Fruit fly (Drosophila melanogaster) whole organism, prepupa: Measurements from ENCODE around the gene GstD8.

Experiments
- Blimp-1 ChIP-seq: fragments of 200-800 bp; sonication (Bioruptor generic); optimal IDR thresholded peaks from 3 replicates; lab custom pipeline; 2017; ENCODE audit warnings: missing biosample characterization, missing genetic modification characterization, mild to moderate bottlenecking, moderate library complexity, missing genetic modification reagents
- CG10669 ChIP-seq: fragments of 200-800 bp; sonication (Bioruptor generic); optimal IDR thresholded peaks from 3 replicates; lab custom pipeline; 2018; ENCODE audit warnings: missing biosample characterization, mild to moderate bottlenecking, missing genetic modification characterization, moderate library complexity
- CG11294 ChIP-seq: fragments of 200-800 bp; sonication (Bioruptor generic); IDR thresholded peaks from 2 replicates; pipeline ENCODE4 v1.3.6; 2022; ENCODE audit warnings: missing biosample characterization, missing genetic modification characterization
- CG11762 ChIP-seq: fragments of 200-800 bp; sonication (Bioruptor generic); optimal IDR thresholded peaks from 3 replicates; lab custom pipeline; 2016; ENCODE audit warnings: missing biosample characterization, missing genetic modification characterization; ENCODE audit not compliant: insufficient read depth
- CG11902 ChIP-seq: fragments of 200-800 bp; sonication (Bioruptor generic); optimal IDR thresholded peaks from 3 replicates; lab custom pipeline; 2016; ENCODE audit warnings: missing biosample characterization, missing genetic modification characterization
- CG1621 ChIP-seq: fragments of 200-800 bp; sonication (Bioruptor generic); optimal IDR thresholded peaks from 3 replicates; lab custom pipeline; 2018; ENCODE audit warnings: missing biosample characterization, mild to moderate bottlenecking, missing genetic modification characterization
- CG16779 ChIP-seq: fragments of 200-800 bp; sonication (Bioruptor generic); optimal IDR thresholded peaks from 3 replicates; lab custom pipeline; 2017; ENCODE audit warnings: missing biosample characterization, mild to moderate bottlenecking, missing genetic modification characterization
- CG3032 ChIP-seq: fragments of 200-800 bp; optimal IDR thresholded peaks from 2 replicates; lab custom pipeline; 2019; ENCODE audit warnings: missing biosample characterization, mild to moderate bottlenecking, missing genetic modification characterization, moderate library complexity
- CG31627 ChIP-seq: fragments of 200-800 bp; sonication (Bioruptor generic); optimal IDR thresholded peaks from 3 replicates; lab custom pipeline; 2016; ENCODE audit warnings: missing biosample characterization, missing genetic modification characterization
- CG34406 ChIP-seq: fragments of 200-800 bp; sonication (Bioruptor generic); optimal IDR thresholded peaks from 3 replicates; lab custom pipeline; 2016; ENCODE audit warnings: missing biosample characterization, missing genetic modification characterization
- CG3919 ChIP-seq: fragments of 200-800 bp; sonication (Bioruptor generic); optimal IDR thresholded peaks from 3 replicates; lab custom pipeline; 2016; ENCODE audit warnings: missing biosample characterization, missing genetic modification characterization
- CG6163 ChIP-seq: fragments of 200-800 bp; sonication (Bioruptor generic); IDR thresholded peaks from 3 replicates; pipeline ENCODE4 v1.3.6; 2022; ENCODE audit warnings: missing biosample characterization, missing genetic modification characterization
- CG6854 ChIP-seq: fragments of 200-800 bp; sonication (Bioruptor generic); optimal IDR thresholded peaks from 2 replicates; lab custom pipeline; 2017; ENCODE audit warnings: missing biosample characterization, mild to moderate bottlenecking, missing genetic modification characterization
- CG8119 ChIP-seq: fragments of 200-800 bp; sonication (Bioruptor generic); IDR thresholded peaks from 3 replicates; pipeline ENCODE4 v1.3.6; 2022; ENCODE audit warnings: missing biosample characterization, missing genetic modification characterization
- Eip78C ChIP-seq: fragments of 200-800 bp; sonication (Bioruptor generic); peaks from one replicate; lab custom pipeline; 2016; ENCODE audit warnings: missing biosample characterization, missing genetic modification characterization
- Eip93F ChIP-seq: fragments of 200-800 bp; sonication (Bioruptor generic); optimal IDR thresholded peaks from 2 replicates; lab custom pipeline; 2016; ENCODE audit warnings: missing biosample characterization, mild to moderate bottlenecking, missing genetic modification characterization
- Ets21C ChIP-seq: fragments of 200-800 bp; sonication (Bioruptor generic); optimal IDR thresholded peaks from 3 replicates; lab custom pipeline; 2016; ENCODE audit warnings: missing biosample characterization, missing genetic modification characterization
- Ets96B ChIP-seq: fragments of 200-800 bp; optimal IDR thresholded peaks from 2 replicates; lab custom pipeline; 2019; ENCODE audit warnings: missing biosample characterization, mild to moderate bottlenecking, missing genetic modification characterization, moderate library complexity
- Hr39 ChIP-seq: fragments of 200-800 bp; sonication (Bioruptor generic); optimal IDR thresholded peaks from 2 replicates; lab custom pipeline; 2016; ENCODE audit warnings: missing biosample characterization, missing genetic modification characterization
- Hr4 ChIP-seq: fragments of 200-800 bp; sonication (Bioruptor generic); optimal IDR thresholded peaks from 3 replicates; lab custom pipeline; 2016; ENCODE audit warnings: missing biosample characterization, missing genetic modification characterization
- Met ChIP-seq: fragments of 200-800 bp; sonication (Bioruptor generic); optimal IDR thresholded peaks from 3 replicates; lab custom pipeline; 2016; ENCODE audit warnings: missing biosample characterization, missing genetic modification characterization
- Sox102F ChIP-seq: fragments of 200-800 bp; sonication (Bioruptor generic); optimal IDR thresholded peaks from 2 replicates; lab custom pipeline; 2016; ENCODE audit warnings: missing biosample characterization, mild to moderate bottlenecking, missing genetic modification characterization
- achi ChIP-seq: fragments of 200-800 bp; sonication (Bioruptor generic); optimal IDR thresholded peaks from 3 replicates; lab custom pipeline; 2016; ENCODE audit warnings: missing biosample characterization, missing genetic modification characterization
- acj6 ChIP-seq: fragments of 200-800 bp; sonication (Bioruptor generic); optimal IDR thresholded peaks from 3 replicates; lab custom pipeline; 2016; ENCODE audit warnings: missing biosample characterization, missing genetic modification characterization
- dac ChIP-seq: fragments of 200-800 bp; sonication (Bioruptor generic); optimal IDR thresholded peaks from 2 replicates; lab custom pipeline; 2017; ENCODE audit warnings: missing biosample characterization, mild to moderate bottlenecking, missing genetic modification characterization
- esn ChIP-seq: fragments of 200-800 bp; sonication (Bioruptor generic); optimal IDR thresholded peaks from 2 replicates; lab custom pipeline; 2016; ENCODE audit warnings: missing biosample characterization, mild to moderate bottlenecking, missing genetic modification characterization, moderate library complexity
- fd59A ChIP-seq: fragments of 200-800 bp; sonication (Bioruptor generic); optimal IDR thresholded peaks from 2 replicates; lab custom pipeline; 2017; ENCODE audit warnings: missing biosample characterization, mild to moderate bottlenecking, missing genetic modification characterization, missing genetic modification reagents
- fd85E ChIP-seq: fragments of 200-800 bp; sonication (Bioruptor generic); optimal IDR thresholded peaks from 3 replicates; lab custom pipeline; 2016; ENCODE audit warnings: missing biosample characterization, missing genetic modification characterization
- lz ChIP-seq: fragments of 200-800 bp; sonication (Bioruptor generic); optimal IDR thresholded peaks from 3 replicates; lab custom pipeline; 2016; ENCODE audit warnings: missing biosample characterization, missing genetic modification characterization
- net ChIP-seq: fragments of 200-800 bp; sonication (Bioruptor generic); optimal IDR thresholded peaks from 3 replicates; lab custom pipeline; 2016; ENCODE audit warnings: missing biosample characterization, missing genetic modification characterization
- salr ChIP-seq, 2 experiments: fragments of 200-800 bp; sonication (Bioruptor generic); optimal IDR thresholded peaks; 3 replicates each; lab custom pipeline; 2016 to 2018; ENCODE audit warnings: missing biosample characterization in 2 of 2, missing genetic modification characterization in 2 of 2, mild to moderate bottlenecking in 1 of 2
- spab ChIP-seq: fragments of 200-800 bp; sonication (Bioruptor generic); optimal IDR thresholded peaks from 2 replicates; lab custom pipeline; 2017; ENCODE audit warnings: missing biosample characterization, mild to moderate bottlenecking, missing genetic modification characterization, missing genetic modification reagents
- topi ChIP-seq: fragments of 200-800 bp; sonication (Bioruptor generic); optimal IDR thresholded peaks from 3 replicates; lab custom pipeline; 2016; ENCODE audit warnings: missing biosample characterization, missing genetic modification characterization

The GstD8 gene

DNA sequence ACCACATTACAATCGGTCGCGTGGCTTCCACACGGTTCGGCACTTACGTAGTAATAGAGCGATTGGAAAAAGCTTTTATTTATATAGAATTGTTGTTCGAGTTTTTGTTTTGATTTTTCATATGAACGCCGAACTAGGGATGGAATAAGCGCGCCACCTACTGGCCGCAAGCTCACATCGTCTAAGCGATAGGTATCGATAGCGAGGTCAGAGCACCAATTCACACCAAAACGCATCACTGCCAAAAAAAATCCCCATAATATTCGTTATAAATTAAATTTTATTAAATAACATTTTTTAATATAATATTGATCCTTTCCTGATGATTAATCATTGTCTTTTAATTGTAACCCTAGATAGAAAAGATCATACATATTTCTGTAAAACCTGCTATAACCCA is 29.3 kb upstream of the GstD8 start, which contains the start of gene CG10038 (continued):
- peak; percentile 28 for TF ChIP-seq Met (GFP tag; lab: Kevin White, UChicago)
- TF ChIP-seq Eip93F (GFP tag; lab: Kevin White, UChicago), result no peak
- TF ChIP-seq Hr39 (GFP tag; lab: Kevin White, UChicago), result peak; percentile 21
- TF ChIP-seq topi (GFP tag; lab: Kevin White, UChicago), result peak; percentile 20

DNA sequence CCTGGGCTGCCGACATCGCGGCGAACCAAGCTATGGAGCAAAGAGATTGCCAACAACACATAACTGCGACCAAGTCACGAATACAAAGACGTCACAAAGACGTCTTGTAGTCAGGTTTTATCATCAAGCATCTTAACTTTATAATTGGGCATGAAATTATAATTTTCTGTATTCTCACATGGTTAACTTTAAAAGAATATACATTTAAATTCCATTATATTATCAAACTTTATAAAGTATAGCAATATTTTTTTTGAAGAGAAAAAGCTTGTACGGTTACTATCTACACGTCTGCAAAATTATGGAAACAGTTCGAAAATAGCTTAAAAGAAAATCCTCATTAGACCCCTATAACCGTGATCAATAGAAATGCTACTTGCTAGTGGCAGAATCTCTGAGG is 27.8 kb upstream of the GstD8 start, which contains the start of gene CG10041:
Gene CG10041, minus strand, starts transcription at position 101 of the 400 bp plus-strand sequence.
- TF ChIP-seq fd85E (GFP tag; lab: Kevin White, UChicago) (no peak), CG1621 (tag; lab: Kevin White, UChicago) (no peak), CG11294 (no peak), Ets21C (GFP tag; lab: Kevin White, UChicago) (no peak), salr (GFP tag; optimal IDR thresholded peaks at IDR 0.05; lab: Kevin White, UChicago) (no peak), Hr39 (GFP tag; lab: Kevin White, UChicago) (no peak), CG16779 (tag; lab: Kevin White, UChicago) (no peak), CG6163 (no peak), Ets96B (no peak), achi (GFP tag; lab: Kevin White, UChicago) (no peak), CG31627 (GFP tag; lab: Kevin White, UChicago) (no peak), Eip93F (GFP tag; lab: Kevin White, UChicago) (no peak), acj6 (GFP tag; lab: Kevin White, UChicago) (no peak), net (GFP tag; lab: Kevin White, UChicago) (no peak), Hr4 (GFP tag; lab: Kevin White, UChicago) (no peak), topi (GFP tag; lab: Kevin White, UChicago) (no peak), CG3032 (tag; lab: Kevin White, UChicago) (no peak)
- TF ChIP-seq, all 60 proteins: peak for 0

DNA sequence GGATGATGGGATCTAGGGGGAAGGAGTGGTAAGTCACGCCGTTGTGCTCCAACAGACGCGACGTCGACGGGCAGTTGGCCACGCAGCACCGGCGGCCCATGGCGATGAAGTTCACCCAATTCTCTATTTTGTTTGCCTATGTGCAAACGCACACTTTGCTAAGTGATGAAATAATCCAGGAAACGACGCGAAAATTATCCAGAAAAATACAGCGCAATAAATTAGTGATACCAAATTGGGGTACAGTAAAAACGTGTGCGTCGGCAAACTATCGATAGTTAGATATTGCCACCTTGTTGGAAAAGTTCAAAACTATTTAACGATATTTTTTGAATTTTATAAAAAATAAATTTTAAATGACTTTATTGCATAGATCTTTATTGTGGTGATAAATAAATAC is 23.8 kb upstream of the GstD8 start, which contains the start of gene MBD-R2:
Gene MBD-R2, minus strand, starts transcription at position 222 of the 400 bp plus-strand sequence.
- TF ChIP-seq CG11294, result no peak
- TF ChIP-seq esn (GFP tag; lab: Kevin White, UChicago), result peak; percentile 8

DNA sequence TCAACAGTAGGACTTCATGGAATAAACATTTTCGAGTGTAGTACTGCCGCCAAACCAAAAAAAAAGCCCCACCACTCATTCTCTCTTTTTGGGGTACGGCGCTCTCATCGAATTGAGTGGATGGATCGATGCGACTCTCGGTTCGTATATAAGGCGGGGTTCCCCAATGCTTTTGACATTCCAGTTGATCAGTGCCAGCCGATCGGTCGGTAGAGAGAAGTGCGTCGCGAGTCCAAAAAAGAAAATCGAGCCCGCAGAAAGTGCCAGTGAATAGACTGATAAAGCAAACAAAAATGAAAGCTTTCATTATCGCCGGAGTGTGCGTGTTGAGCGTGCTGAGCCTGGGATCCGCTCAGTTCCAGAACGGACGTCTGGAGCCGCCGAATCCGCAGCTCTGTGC is 20.0 kb upstream of the GstD8 start, which contains the start of gene CG4115:
Gene CG4115, plus strand, starts transcription at position 172 of the 400 bp plus-strand sequence.
- TF ChIP-seq CG16779 (tag; lab: Kevin White, UChicago), result no peak
- no peak for TF ChIP-seq salr (GFP tag; optimal IDR thresholded peaks at IDR 0.05; lab: Kevin White, UChicago)
- TF ChIP-seq fd59A (GFP tag; lab: Kevin White, UChicago), result no peak
- no peak for TF ChIP-seq Eip93F (GFP tag; lab: Kevin White, UChicago)
- TF ChIP-seq lz (GFP tag; lab: Kevin White, UChicago), result no peak
- no peak for TF ChIP-seq CG1621 (tag; lab: Kevin White, UChicago)
- no peak for TF ChIP-seq achi (GFP tag; lab: Kevin White, UChicago)
- no peak for TF ChIP-seq CG11294
- no peak for TF ChIP-seq CG11762 (GFP tag; lab: Kevin White, UChicago)
- TF ChIP-seq CG6163, result no peak
- no peak for TF ChIP-seq spab
- TF ChIP-seq CG8119, result no peak
- TF ChIP-seq Sox102F (GFP tag; lab: Kevin White, UChicago), result no peak
- peak; percentile 1 for TF ChIP-seq CG3919
- TF ChIP-seq CG10669, result no peak
- TF ChIP-seq CG34406 (GFP tag; lab: Kevin White, UChicago), result no peak
- peak; percentile 75 for TF ChIP-seq Blimp-1 (GFP tag; lab: Kevin White, UChicago)
- TF ChIP-seq esn (GFP tag; lab: Kevin White, UChicago), result no peak
- no peak for TF ChIP-seq CG11902 (GFP tag; lab: Kevin White, UChicago)
- TF ChIP-seq dac, result no peak
- peak; percentile 26 for TF ChIP-seq CG6854 (GFP tag; lab: Kevin White, UChicago)
- peak; percentile 57 for TF ChIP-seq Eip78C (GFP tag; lab: Kevin White, UChicago)
